Fruit fly (Drosophila melanogaster) whole organism, embryonic: ENCODE data around the gene Taf10.
A peak's percentile ranks its signal among the peaks of the same experiment; 100 is the strongest.

Source experiments
- Adf1 ChIP-seq: fragments of 200-800 bp; sonication (Bioruptor generic); IDR thresholded peaks from 2 replicates; pipeline ENCODE4 v1.3.6; 2022; ENCODE audit warnings: missing biosample characterization, missing genetic modification characterization
- Atf-2 ChIP-seq: fragments of 200-800 bp; sonication (Bioruptor generic); optimal IDR thresholded peaks from 2 replicates; lab custom pipeline; 2016; ENCODE audit warnings: missing biosample characterization, missing genetic modification characterization
- C15 ChIP-seq: fragments of 200-800 bp; sonication (Bioruptor generic); IDR thresholded peaks from 3 replicates; pipeline ENCODE4 v1.3.6; 2022; ENCODE audit warnings: missing biosample characterization, missing genetic modification characterization
- CG10147 ChIP-seq: fragments of 200-800 bp; sonication (Bioruptor generic); optimal IDR thresholded peaks from 2 replicates; lab custom pipeline; 2019; ENCODE audit warnings: missing biosample characterization, mild to moderate bottlenecking, missing genetic modification characterization, moderate library complexity
- CG10366 ChIP-seq: fragments of 200-800 bp; sonication (Bioruptor generic); IDR thresholded peaks from 2 replicates; pipeline ENCODE4 v1.3.6; 2022; ENCODE audit warnings: missing biosample characterization, missing genetic modification characterization
- CG13624 ChIP-seq: fragments of 200-800 bp; sonication (Bioruptor generic); optimal IDR thresholded peaks from 2 replicates; lab custom pipeline; 2016; ENCODE audit warnings: missing biosample characterization, missing genetic modification characterization
- CG14441 ChIP-seq: fragments of 200-800 bp; sonication (Bioruptor generic); IDR thresholded peaks from 2 replicates; pipeline ENCODE4 v1.3.6; 2022; ENCODE audit warnings: missing biosample characterization, missing genetic modification characterization
- CG17802 ChIP-seq: fragments of 200-800 bp; sonication (Bioruptor generic); optimal IDR thresholded peaks from 2 replicates; lab custom pipeline; 2018; ENCODE audit warnings: missing biosample characterization, mild to moderate bottlenecking, missing genetic modification characterization, moderate library complexity
- CG18764 ChIP-seq: fragments of 200-800 bp; sonication (Bioruptor generic); optimal IDR thresholded peaks from 3 replicates; lab custom pipeline; 2016; ENCODE audit warnings: missing biosample characterization, missing genetic modification characterization
- CG30403 ChIP-seq: fragments of 200-800 bp; sonication (Bioruptor generic); optimal IDR thresholded peaks from 3 replicates; lab custom pipeline; 2016; ENCODE audit warnings: missing biosample characterization, missing genetic modification characterization
- CG3281 ChIP-seq: fragments of 200-800 bp; sonication (Bioruptor generic); optimal IDR thresholded peaks from 3 replicates; lab custom pipeline; 2017; ENCODE audit warnings: missing biosample characterization, mild to moderate bottlenecking, missing genetic modification characterization
- CG3407 ChIP-seq: fragments of 200-800 bp; sonication (Bioruptor generic); optimal IDR thresholded peaks from 2 replicates; lab custom pipeline; 2018; ENCODE audit warnings: missing biosample characterization, mild to moderate bottlenecking, missing genetic modification characterization
- CG8478 ChIP-seq: fragments of >200 bp; optimal IDR thresholded peaks from 2 replicates; lab custom pipeline; 2018
- CG8765 ChIP-seq: fragments of 200-800 bp; sonication (Bioruptor generic); IDR thresholded peaks from 2 replicates; pipeline ENCODE4 v1.3.6; 2022; ENCODE audit warnings: missing biosample characterization, missing genetic modification characterization
- CG9215 ChIP-seq: fragments of 200-800 bp; sonication (Bioruptor generic); IDR thresholded peaks from 2 replicates; pipeline ENCODE4 v1.3.6; 2022; ENCODE audit warnings: missing biosample characterization, missing genetic modification characterization
- Hmr ChIP-seq: fragments of 200-800 bp; sonication (Bioruptor generic); optimal IDR thresholded peaks from 3 replicates; lab custom pipeline; 2017; ENCODE audit warnings: mild to moderate bottlenecking, missing biosample characterization, missing genetic modification reagents, missing genetic modification characterization
- Hr51 ChIP-seq, 2 experiments: fragments of 200-800 bp; sonication (Bioruptor generic); optimal IDR thresholded peaks; 2 replicates in 1 of 2; 3 replicates in 1 of 2; lab custom pipeline; 2016 to 2018; ENCODE audit warnings: missing biosample characterization in 2 of 2, missing genetic modification characterization in 2 of 2, mild to moderate bottlenecking in 1 of 2, moderate library complexity in 1 of 2
- MBD-R2 ChIP-seq: fragments of 200-800 bp; sonication (Bioruptor generic); IDR thresholded peaks from 2 replicates; pipeline ENCODE4 v1.3.6; 2022; ENCODE audit warnings: missing biosample characterization, missing genetic modification characterization
- MTF-1 ChIP-seq: fragments of 200-800 bp; sonication (Bioruptor generic); optimal IDR thresholded peaks from 2 replicates; lab custom pipeline; 2018; ENCODE audit warnings: missing biosample characterization, mild to moderate bottlenecking, missing genetic modification characterization, borderline replicate concordance
- Max ChIP-seq: fragments of 200-800 bp; sonication (Bioruptor generic); optimal IDR thresholded peaks from 2 replicates; lab custom pipeline; 2016; ENCODE audit warnings: missing biosample characterization, mild to moderate bottlenecking, missing genetic modification characterization
- Med ChIP-seq: fragments of 200-800 bp; sonication (Bioruptor generic); peaks from one replicate; lab custom pipeline; 2016; ENCODE audit warnings: missing biosample characterization, missing genetic modification characterization, mild to moderate bottlenecking, inconsistent platforms, moderate library complexity
- Nf-YB ChIP-seq: fragments of 200-800 bp; sonication (Bioruptor generic); optimal IDR thresholded peaks from 3 replicates; lab custom pipeline; 2019; ENCODE audit warnings: missing biosample characterization, mild to moderate bottlenecking, missing genetic modification characterization, moderate library complexity
- NfI ChIP-seq: fragments of 200-800 bp; sonication (Bioruptor generic); optimal IDR thresholded peaks from 3 replicates; lab custom pipeline; 2018; ENCODE audit warnings: missing biosample characterization, mild to moderate bottlenecking, missing genetic modification characterization, moderate library complexity
- Oli ChIP-seq: fragments of 200-800 bp; sonication (Bioruptor generic); optimal IDR thresholded peaks from 2 replicates; lab custom pipeline; 2018; ENCODE audit warnings: missing biosample characterization, mild to moderate bottlenecking, missing genetic modification characterization, moderate library complexity
- Sox100B ChIP-seq: fragments of 200-800 bp; sonication (Bioruptor generic); optimal IDR thresholded peaks from 3 replicates; lab custom pipeline; 2018; ENCODE audit warnings: missing biosample characterization, mild to moderate bottlenecking, missing genetic modification characterization
- Spps ChIP-seq: fragments of 200-800 bp; sonication (Bioruptor generic); optimal IDR thresholded peaks from 2 replicates; lab custom pipeline; 2018; ENCODE audit warnings: missing biosample characterization, mild to moderate bottlenecking, missing genetic modification characterization
- Taf1 ChIP-seq: fragments of 200-800 bp; sonication (Bioruptor generic); IDR thresholded peaks from 2 replicates; pipeline ENCODE4 v1.3.6; 2022; ENCODE audit warnings: missing biosample characterization, missing genetic modification characterization
- Usf ChIP-seq: fragments of 200-800 bp; sonication (Bioruptor generic); optimal IDR thresholded peaks from 2 replicates; lab custom pipeline; 2017; ENCODE audit warnings: missing genotype, missing biosample characterization, missing genetic modification characterization
- ase ChIP-seq: fragments of 200-800 bp; sonication (Bioruptor generic); IDR thresholded peaks from 3 replicates; pipeline ENCODE4 v1.3.6; 2022; ENCODE audit warnings: missing biosample characterization, missing genetic modification characterization
- bab2 ChIP-seq: fragments of 200-800 bp; sonication (Bioruptor generic); optimal IDR thresholded peaks from 2 replicates; lab custom pipeline; 2016; ENCODE audit warnings: missing biosample characterization, missing genetic modification characterization
- bbx ChIP-seq: fragments of 200-800 bp; sonication (Bioruptor generic); IDR thresholded peaks from 2 replicates; pipeline ENCODE4 v1.3.6; 2022; ENCODE audit warnings: missing biosample characterization, missing genetic modification characterization; ENCODE audit not compliant: partially characterized antibody
- cad ChIP-seq: fragments of >200 bp; optimal IDR thresholded peaks from 2 replicates; lab custom pipeline; 2017; ENCODE audit warnings: missing biosample characterization, missing genetic modification characterization
- croc ChIP-seq: fragments of 200-800 bp; sonication (Bioruptor generic); conservative IDR thresholded peaks from 3 replicates; pipeline ENCODE4 v1.3.6; 2022; ENCODE audit warnings: missing biosample characterization, missing genetic modification characterization
- crp ChIP-seq, 2 experiments: fragments of 200-800 bp; sonication (Bioruptor generic); optimal IDR thresholded peaks; 2 replicates in 1 of 2; 3 replicates in 1 of 2; lab custom pipeline; 2017; ENCODE audit warnings: missing biosample characterization in 2 of 2, missing genetic modification characterization in 2 of 2, mild to moderate bottlenecking in 1 of 2, moderate library complexity in 1 of 2
- disco-r ChIP-seq: fragments of 200-800 bp; sonication (Bioruptor generic); optimal IDR thresholded peaks from 2 replicates; lab custom pipeline; 2016; ENCODE audit warnings: missing biosample characterization, missing genetic modification characterization
- en ChIP-seq: fragments of 200-800 bp; sonication (Bioruptor generic); optimal IDR thresholded peaks from 2 replicates; lab custom pipeline; 2016; ENCODE audit warnings: missing biosample characterization, missing genetic modification characterization
- gce ChIP-seq: fragments of 200-800 bp; sonication (Bioruptor generic); IDR thresholded peaks from 3 replicates; pipeline ENCODE4 v1.3.6; 2022; ENCODE audit warnings: missing biosample characterization, missing genetic modification characterization
- gcm2 ChIP-seq: fragments of 200-800 bp; sonication (Bioruptor generic); optimal IDR thresholded peaks from 2 replicates; lab custom pipeline; 2016; ENCODE audit warnings: missing biosample characterization, missing genetic modification characterization
- h ChIP-seq: fragments of >200 bp; optimal IDR thresholded peaks from 2 replicates; lab custom pipeline; 2017
- hb ChIP-seq: fragments of 200-800 bp; sonication (Bioruptor generic); IDR thresholded peaks from 3 replicates; pipeline ENCODE4 v1.3.6; 2022; ENCODE audit warnings: missing biosample characterization, missing genetic modification characterization; ENCODE audit not compliant: partially characterized antibody
- jigr1 ChIP-seq: fragments of 200-800 bp; sonication (Bioruptor generic); IDR thresholded peaks from 3 replicates; pipeline ENCODE4 v1.3.6; 2022; ENCODE audit warnings: missing biosample characterization, missing genetic modification characterization
- jing ChIP-seq: fragments of 200-800 bp; sonication (Bioruptor generic); optimal IDR thresholded peaks from 2 replicates; lab custom pipeline; 2018; ENCODE audit warnings: missing biosample characterization, mild to moderate bottlenecking, missing genetic modification characterization
- maf-S ChIP-seq: fragments of 200-800 bp; sonication (Bioruptor generic); optimal IDR thresholded peaks from 2 replicates; lab custom pipeline; 2016; ENCODE audit warnings: missing biosample characterization, missing genetic modification characterization
- onecut ChIP-seq: fragments of 200-800 bp; sonication (Bioruptor generic); IDR thresholded peaks from 2 replicates; pipeline ENCODE4 v1.3.6; 2022; ENCODE audit warnings: missing biosample characterization, missing genetic modification characterization
- psq ChIP-seq: fragments of 200-800 bp; sonication (Bioruptor generic); optimal IDR thresholded peaks from 2 replicates; lab custom pipeline; 2017; ENCODE audit warnings: missing biosample characterization, missing genetic modification characterization
- pum ChIP-seq: fragments of 200-800 bp; sonication (Bioruptor generic); optimal IDR thresholded peaks from 2 replicates; lab custom pipeline; 2016; ENCODE audit warnings: missing biosample characterization, missing genetic modification characterization
- trh ChIP-seq: fragments of 200-800 bp; sonication (Bioruptor generic); optimal IDR thresholded peaks from 2 replicates; lab custom pipeline; 2016; ENCODE audit warnings: missing biosample characterization, missing genetic modification characterization
- ttk ChIP-seq: fragments of 200-800 bp; sonication (Bioruptor generic); IDR thresholded peaks from 2 replicates; pipeline ENCODE4 v2.1.2; 2022; ENCODE audit warnings: missing biosample characterization, missing genetic modification characterization
- tup ChIP-seq: fragments of 200-800 bp; sonication (Bioruptor generic); optimal IDR thresholded peaks from 2 replicates; lab custom pipeline; 2016; ENCODE audit warnings: missing biosample characterization, mild to moderate bottlenecking, missing genetic modification characterization, moderate library complexity
- unc-4 ChIP-seq: fragments of 200-800 bp; sonication (Bioruptor generic); IDR thresholded peaks from 2 replicates; pipeline ENCODE4 v1.3.6; 2022; ENCODE audit warnings: missing biosample characterization, missing genetic modification characterization; ENCODE audit not compliant: partially characterized antibody
- zfh2 ChIP-seq: fragments of 200-800 bp; sonication (Bioruptor generic); optimal IDR thresholded peaks from 2 replicates; lab custom pipeline; 2016; ENCODE audit warnings: missing biosample characterization, missing genetic modification characterization

The Taf10 gene

dm6 chr2L:2769476-2770185 lies 1.9 kb downstream of the Taf10 start, which contains the start of the genes colt and HINT1 (continued):
- TF ChIP-seq Adf1 (no peak), CG8478 (lab: Kevin White, UChicago) (no peak), Taf1 (GFP tag; lab: Robert Waterston, UW) (no peak), CG8765 (no peak), CG3281 (GFP tag; lab: Kevin White, UChicago) (peak; percentile 43), crp (GFP tag; optimal IDR thresholded peaks at IDR 0.05; lab: Kevin White, UChicago) (peak in 1 of 2 experiments; percentile 54), Spps (no peak), psq (GFP tag; lab: Kevin White, UChicago) (no peak), maf-S (GFP tag; lab: Kevin White, UChicago) (no peak), jing (GFP tag; lab: Kevin White, UChicago) (no peak), CG3407 (GFP tag; lab: Kevin White, UChicago) (no peak), ase (GFP tag; lab: Robert Waterston, UW) (no peak), Sox100B (GFP tag; lab: Kevin White, UChicago) (no peak), h (no peak), ttk (no peak), Hr51 (GFP tag; optimal IDR thresholded peaks at IDR 0.05; lab: Kevin White, UChicago) (no peak), MTF-1 (no peak), onecut (GFP tag; lab: Robert Waterston, UW) (no peak), CG17802 (no peak), Med (GFP tag; lab: Kevin White, UChicago) (peak; percentile 85), unc-4 (GFP tag; lab: Robert Waterston, UW) (peak; percentile 44), jigr1 (GFP tag; lab: Robert Waterston, UW) (peak; percentile 80; the same call in 1 of the 3 replicates), Max (peak; percentile 8), Hmr (GFP tag; lab: Kevin White, UChicago) (no peak), CG10147 (peak; percentile 1), Nf-YB (GFP tag; lab: Kevin White, UChicago) (no peak), CG9215 (GFP tag; lab: Robert Waterston, UW) (no peak), CG30403 (no peak), croc (GFP tag; lab: Robert Waterston, UW) (no peak), disco-r (GFP tag; lab: Kevin White, UChicago) (no peak), Atf-2 (no peak), cad (GFP tag; lab: Kevin White, UChicago) (no peak), Usf (GFP tag; lab: Kevin White, UChicago) (no peak), trh (GFP tag; lab: Kevin White, UChicago) (no peak), bab2 (GFP tag; lab: Kevin White, UChicago) (no peak), zfh2 (GFP tag; lab: Kevin White, UChicago) (no peak), Oli (no peak), gce (GFP tag; lab: Robert Waterston, UW) (no peak), en (GFP tag; lab: Kevin White, UChicago) (no peak), CG14441 (peak; percentile 37; the same call in 1 of the 2 replicates), pum (GFP tag; lab: Kevin White, UChicago) (no peak), hb (GFP tag; lab: Robert Waterston, UW) (no peak), tup (GFP tag; lab: Kevin White, UChicago) (no peak), CG10366 (no peak), CG18764 (GFP tag; lab: Kevin White, UChicago) (no peak), C15 (GFP tag; lab: Robert Waterston, UW) (no peak), bbx (GFP tag; lab: Robert Waterston, UW) (peak; percentile 9; the same call in 1 of the 2 replicates), NfI (GFP tag; lab: Kevin White, UChicago) (peak; percentile 24), MBD-R2 (GFP tag; lab: Robert Waterston, UW) (peak; percentile 96), gcm2 (no peak), CG13624 (GFP tag; lab: Kevin White, UChicago) (no peak)
